Fruit fly (Drosophila melanogaster) ovary, adult (tissue): ENCODE measurements around the gene CG34293.

Source experiments
- CG17801 ChIP-seq: fragments of 200-800 bp; optimal IDR thresholded peaks from 2 replicates; lab custom pipeline; 2019; ENCODE audit warnings: missing biosample characterization, mild to moderate bottlenecking, missing genetic modification characterization, moderate library complexity; ENCODE audit not compliant: partially characterized antibody

CG34293 gene

dm6 chr3R:27193079-27193478 is 27.7 kb upstream of the CG34293 start:
- no peak for TF ChIP-seq CG17801 (GFP tag; lab: Kevin White, UChicago)

- TF ChIP-seq CG17801 (GFP tag; lab: Kevin White, UChicago): no peak
Observed at dm6 chr3R:27186849-27187248, 21.5 kb upstream of the CG34293 start.

dm6 chr3R:27185933-27186571 is 20.7 kb upstream of the CG34293 start:
- no peak for TF ChIP-seq CG17801 (GFP tag; lab: Kevin White, UChicago)

DNA sequence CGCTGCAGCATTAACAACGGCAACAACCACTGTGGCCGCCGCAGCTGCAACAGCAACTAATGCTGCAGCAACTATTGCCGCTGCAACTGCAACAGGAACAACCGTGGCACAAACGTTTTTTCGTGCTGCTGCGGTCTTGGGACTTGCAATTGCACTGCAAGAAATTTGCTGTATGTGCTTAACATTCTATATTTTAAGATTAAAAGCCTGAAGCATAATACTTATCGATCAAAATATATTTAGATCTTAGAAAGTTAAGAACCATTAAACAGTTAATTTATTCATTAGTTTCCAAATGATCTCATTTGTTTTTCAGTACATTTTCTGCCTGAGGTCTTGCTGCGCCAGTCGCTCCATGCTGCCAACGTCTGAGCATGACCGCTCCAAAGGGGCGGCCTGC is 15.7 kb upstream of the CG34293 start:
- TF ChIP-seq CG17801 (GFP tag; lab: Kevin White, UChicago): no peak

DNA sequence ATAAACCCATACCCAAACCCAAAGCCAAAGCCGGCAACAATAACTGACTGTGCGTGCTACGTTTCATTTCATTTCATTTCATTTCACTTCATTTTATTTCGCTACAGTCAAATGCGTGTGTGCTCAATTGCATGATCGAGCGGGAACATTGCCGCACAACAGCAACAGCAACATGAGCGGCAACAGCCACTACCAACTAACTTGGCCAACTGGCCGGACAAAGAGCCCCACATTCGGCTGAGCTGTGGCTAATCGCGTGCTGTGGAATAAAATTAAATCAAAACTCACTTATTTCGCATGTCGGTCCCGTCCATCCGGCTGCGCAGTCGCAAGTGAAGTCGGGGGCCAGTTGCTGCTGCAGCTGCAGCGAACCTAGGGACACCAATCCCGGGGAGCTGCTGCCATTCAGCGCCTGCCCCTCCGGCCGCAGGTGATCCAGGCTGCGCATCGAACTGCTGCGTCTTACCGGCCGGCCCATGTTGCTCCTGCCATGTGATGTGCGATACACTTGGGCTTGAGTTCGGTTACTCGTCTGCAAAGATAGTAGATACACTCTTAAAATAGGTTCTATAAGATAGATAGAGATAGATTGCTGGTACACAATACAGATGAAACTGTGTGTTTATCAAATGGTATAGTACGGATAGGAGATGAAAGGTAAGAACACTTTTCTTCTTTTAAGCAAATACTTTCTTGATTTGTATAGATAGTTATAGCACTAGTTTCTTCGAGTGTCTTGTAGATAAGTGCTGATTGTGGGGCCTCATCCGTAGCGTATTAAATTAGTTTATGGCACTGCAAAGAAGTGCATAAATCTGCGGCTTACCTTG is 13.4 kb upstream of the CG34293 start:
- TF ChIP-seq CG17801 (GFP tag; lab: Kevin White, UChicago): no peak

dm6 chr3R:27177567-27177966 is 12.2 kb upstream of the CG34293 start:
- no peak for TF ChIP-seq CG17801 (GFP tag; lab: Kevin White, UChicago)

DNA sequence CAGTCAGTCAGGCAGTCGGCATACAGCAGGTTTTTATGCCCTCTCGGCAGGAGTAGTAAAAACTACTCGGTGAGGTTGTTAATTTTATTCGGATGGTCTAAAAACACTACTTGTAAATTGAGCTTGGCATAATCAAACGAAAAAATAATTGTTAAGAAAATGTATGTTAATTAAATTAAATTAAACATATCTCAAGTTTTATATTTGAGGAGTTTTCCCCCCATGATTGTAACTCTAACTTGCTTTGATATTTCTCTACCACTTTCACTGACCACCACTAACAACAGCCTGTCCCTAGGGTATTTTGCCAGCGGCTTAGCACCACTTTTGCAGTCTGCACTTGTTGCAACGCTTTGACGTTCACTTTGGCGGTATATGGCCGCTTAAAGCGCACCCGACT is 10.3 kb upstream of the CG34293 start:
- no peak for TF ChIP-seq CG17801 (GFP tag; lab: Kevin White, UChicago)

dm6 chr3R:27171153-27171552 is 5.8 kb upstream of the CG34293 start:
- no peak for TF ChIP-seq CG17801 (GFP tag; lab: Kevin White, UChicago)

dm6 chr3R:27167350-27167749 is 2.0 kb upstream of the CG34293 start:
- TF ChIP-seq CG17801 (GFP tag; lab: Kevin White, UChicago): no peak

DNA sequence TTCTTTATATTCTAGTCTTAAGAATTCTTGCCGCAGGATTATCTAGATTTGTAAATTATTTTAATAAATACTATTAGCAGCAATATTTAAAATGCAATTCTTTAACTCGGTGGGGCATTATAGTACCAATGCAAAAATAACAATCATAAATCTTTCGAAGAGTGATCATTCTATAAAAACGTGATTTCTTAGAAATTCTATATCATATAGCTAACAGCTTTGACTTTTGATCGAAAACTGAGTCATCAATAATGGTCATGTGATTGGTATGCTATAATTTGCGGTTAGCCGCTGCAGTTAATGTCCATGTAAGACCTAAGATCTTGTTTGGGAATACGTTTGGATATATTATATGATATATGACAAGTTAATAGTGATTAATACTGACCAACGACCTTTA is 2.6 kb downstream of the CG34293 start, which contains the start of gene ppk31:
Gene ppk31 (plus strand): TSS at position 301 of the 400 bp plus-strand sequence.
- no peak for TF ChIP-seq CG17801 (GFP tag; lab: Kevin White, UChicago)

DNA sequence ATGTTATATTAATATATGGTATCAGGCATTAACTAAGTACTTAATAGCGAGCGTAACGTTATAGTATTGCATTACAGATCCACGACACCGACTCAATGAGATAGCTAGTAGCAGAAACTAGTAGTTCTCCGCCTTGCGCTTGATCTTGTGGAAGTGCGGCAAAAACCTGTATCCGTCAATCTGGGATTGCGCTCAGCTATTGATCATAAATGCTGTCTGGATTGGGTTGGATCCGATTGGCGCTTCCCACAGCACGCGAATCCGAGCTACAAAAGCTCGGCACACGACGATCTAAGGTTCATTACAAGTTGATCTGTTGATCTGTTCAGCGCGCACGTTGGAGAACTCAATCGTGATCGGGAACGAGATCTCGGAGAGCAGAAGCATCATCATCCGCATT is 4.5 kb downstream of the CG34293 start, which contains the start of gene CG5909:
Gene CG5909 (plus strand): TSS at position 301 of the 400 bp plus-strand sequence.
- no peak for TF ChIP-seq CG17801 (GFP tag; lab: Kevin White, UChicago)

dm6 chr3R:27159870-27160269 is 5.5 kb downstream of the CG34293 start:
- no peak for TF ChIP-seq CG17801 (GFP tag; lab: Kevin White, UChicago)

DNA sequence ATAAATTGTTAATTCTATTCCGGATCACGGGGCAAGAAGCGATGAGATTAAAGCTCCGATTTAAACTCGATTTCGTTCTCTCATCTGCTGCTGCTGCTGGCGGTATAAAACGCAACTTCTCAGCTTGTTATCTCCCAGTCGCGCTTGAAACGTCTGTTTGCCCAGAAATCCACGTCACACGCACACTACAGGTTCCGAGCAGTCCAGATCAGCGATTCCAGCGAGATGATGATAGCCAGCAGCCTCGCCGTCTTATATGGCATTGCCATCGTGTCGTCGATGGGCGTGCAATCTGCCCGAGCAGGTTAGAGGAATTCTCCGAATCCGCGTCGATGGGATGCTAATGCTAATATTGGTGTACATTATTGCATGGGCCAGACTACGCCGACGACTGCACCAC is 7.6 kb downstream of the CG34293 start, which contains the start of gene grass:
Gene grass (plus strand): TSS at position 135 of the 400 bp plus-strand sequence.
- no peak for TF ChIP-seq CG17801 (GFP tag; lab: Kevin White, UChicago)

DNA sequence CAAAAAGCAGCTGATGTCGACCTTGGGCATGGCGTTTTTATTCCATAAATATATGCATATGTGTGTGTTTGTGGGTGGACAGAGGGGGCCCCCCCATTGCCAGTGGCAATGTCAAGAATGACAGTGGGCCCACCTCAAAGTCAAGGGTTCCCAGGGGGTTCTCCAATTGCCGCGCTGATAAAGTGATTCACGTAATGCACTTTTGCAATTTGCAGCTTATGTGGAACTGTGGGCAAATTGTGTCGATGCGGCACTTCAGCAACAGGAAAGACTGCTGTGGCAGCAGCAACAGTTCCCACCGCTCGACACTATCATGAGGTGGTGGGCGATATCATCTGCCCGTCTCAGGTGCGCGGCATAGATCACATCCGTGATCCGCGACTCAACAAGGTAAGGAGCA is 11.4 kb downstream of the CG34293 start:
- TF ChIP-seq CG17801 (GFP tag; lab: Kevin White, UChicago): no peak

DNA sequence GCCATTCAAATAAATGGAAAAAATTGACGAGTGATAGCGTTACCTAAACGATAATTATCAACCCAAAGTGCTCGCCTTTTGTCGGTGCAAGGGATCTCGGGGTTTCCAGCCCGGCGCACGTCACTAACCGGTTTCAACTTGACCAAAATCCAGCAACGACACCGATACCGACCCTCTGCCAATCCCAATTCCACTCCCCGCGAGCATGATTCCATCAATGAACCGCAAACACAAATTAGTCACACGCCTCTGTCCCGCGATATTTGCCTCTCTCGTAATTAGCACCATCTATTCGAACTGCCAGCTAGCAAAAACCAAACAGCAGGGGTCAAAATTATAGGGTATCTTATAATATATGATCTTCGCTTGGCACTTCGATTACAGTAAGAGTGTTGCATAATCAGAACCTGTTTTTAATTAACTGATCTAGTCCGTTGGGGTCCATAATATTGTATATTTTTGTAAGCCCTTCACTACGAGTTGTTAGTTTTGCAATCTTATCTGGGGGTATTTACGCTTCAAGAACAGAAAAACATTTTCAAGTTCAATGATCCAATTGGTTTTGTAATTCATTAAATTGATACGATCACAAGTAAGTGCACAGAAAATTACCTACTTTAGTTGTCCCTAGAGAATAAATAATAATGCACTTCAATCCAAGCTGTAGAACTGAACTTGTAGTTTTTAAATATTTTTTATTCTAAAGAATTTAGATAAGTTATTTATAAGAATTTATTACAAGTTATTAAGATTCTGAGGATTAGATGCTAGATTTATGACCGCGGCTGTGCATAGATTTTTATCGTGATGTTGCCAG is 12.1 kb downstream of the CG34293 start:
- no peak for TF ChIP-seq CG17801 (GFP tag; lab: Kevin White, UChicago)
